Fruit fly (Drosophila melanogaster): ENCODE data around the gene Lrpprc2.

- TF ChIP-seq CG4496 (GFP tag; IDR thresholded peaks at IDR 0.05) (no peak), CG15710 (tag; optimal IDR thresholded peaks at IDR 0.05) (no peak), CG13204 (GFP tag; optimal IDR thresholded peaks at IDR 0.05) (no peak), D1 (tag; optimal IDR thresholded peaks at IDR 0.05) (no peak)
These were observed 46.1 kb downstream of the Lrpprc2 start for dm6 chrX:1414269-1414668.
